Worm (Caenorhabditis elegans) whole organism, young adult: ENCODE measurements around the gene T24C4.10.

Source experiments
- B0019.2 ChIP-seq: fragments of 200-800 bp; sonication (Bioruptor generic); conservative IDR thresholded peaks from 2 replicates; pipeline ENCODE4 v1.3.6; 2022; ENCODE audit warnings: missing genetic modification reagents, missing genetic modification characterization, missing compliant biosample characterization
- F10E7.11 ChIP-seq: sonication (generic microtip); optimal IDR thresholded peaks from 2 replicates; lab custom pipeline; 2017; ENCODE audit warnings: mild to moderate bottlenecking, missing genetic modification characterization, moderate library complexity, missing compliant biosample characterization
- F57C9.4 ChIP-seq: sonication (generic microtip); optimal IDR thresholded peaks from 2 replicates; lab custom pipeline; 2017; ENCODE audit warnings: mild to moderate bottlenecking, missing genetic modification characterization, missing compliant biosample characterization
- Y53F4B.3 ChIP-seq: fragments of 200-800 bp; sonication (Bioruptor generic); IDR thresholded peaks from 2 replicates; pipeline ENCODE4 v1.3.6; 2022; ENCODE audit warnings: missing genetic modification reagents, missing genetic modification characterization, missing compliant biosample characterization
- ama-1 ChIP-seq, 3 experiments: fragments of 150-350 bp in 1 of 3; sonication (generic microtip) in 2 of 3; optimal IDR thresholded peaks; 2 replicates each; lab custom pipeline; 2014 to 2018; ENCODE audit warnings: missing biosample characterization in 2 of 3, missing genetic modification characterization in 2 of 3, missing genetic modification reagents in 2 of 3
- aptf-3 ChIP-seq: fragments of 200-800 bp; sonication (Bioruptor generic); IDR thresholded peaks from 2 replicates; pipeline ENCODE4 v1.3.6; 2022; ENCODE audit warnings: missing genetic modification characterization, missing compliant biosample characterization
- attf-3 ChIP-seq: fragments of 200-800 bp; sonication (Bioruptor generic); conservative IDR thresholded peaks from 2 replicates; pipeline ENCODE4 v1.3.6; 2022; ENCODE audit warnings: missing genetic modification reagents, missing genetic modification characterization, missing compliant biosample characterization
- ceh-40 ChIP-seq: fragments of 200-800 bp; sonication (Bioruptor generic); IDR thresholded peaks from 2 replicates; pipeline ENCODE4 v1.3.6; 2022; ENCODE audit warnings: missing genetic modification characterization, missing compliant biosample characterization
- dpl-1 ChIP-seq: fragments of 150-350 bp; optimal IDR thresholded peaks from 2 replicates; lab custom pipeline; 2014; ENCODE audit warnings: missing biosample characterization, missing genetic modification reagents, missing genetic modification characterization
- him-1 ChIP-seq: sonication (generic microtip); optimal IDR thresholded peaks from 2 replicates; lab custom pipeline; 2016; ENCODE audit warnings: missing genotype, missing genetic modification reagents, missing genetic modification characterization, missing compliant biosample characterization
- lin-40 ChIP-seq: sonication (generic microtip); optimal IDR thresholded peaks from 2 replicates; lab custom pipeline; 2016; ENCODE audit warnings: missing genetic modification characterization, mild to moderate bottlenecking, missing compliant biosample characterization, missing genotype, missing genetic modification reagents
- nfya-1 ChIP-seq: sonication (generic microtip); optimal IDR thresholded peaks from 2 replicates; lab custom pipeline; 2017; ENCODE audit warnings: antibody characterized with exemption, missing compliant biosample characterization, missing genetic modification characterization, borderline replicate concordance; ENCODE audit not compliant: insufficient read depth
- pbrm-1 ChIP-seq: fragments of 200-800 bp; sonication (Bioruptor generic); IDR thresholded peaks from 2 replicates; pipeline ENCODE4 v1.3.6; 2022; ENCODE audit warnings: missing genetic modification reagents, missing genetic modification characterization, missing compliant biosample characterization
- ztf-25 ChIP-seq: fragments of 200-800 bp; sonication (Bioruptor generic); IDR thresholded peaks from 2 replicates; pipeline ENCODE4 v1.3.6; 2022; ENCODE audit warnings: missing genetic modification reagents, missing genetic modification characterization, missing compliant biosample characterization

ce11 chrIII:845485-845884 lies 45.6 kb downstream of the T24C4.10 start, which contains the start of gene K02F3.2:
- TF ChIP-seq him-1 (no peak), aptf-3 (GFP tag; lab: Robert Waterston, UW) (no peak), attf-3 (GFP tag; lab: Robert Waterston, UW) (no peak), Y53F4B.3 (no peak), ztf-25 (no peak), F57C9.4 (tag; lab: Kevin White, UChicago) (no peak), nfya-1 (no peak), F10E7.11 (tag; lab: Kevin White, UChicago) (no peak), ceh-40 (GFP tag; lab: Robert Waterston, UW) (no peak), lin-40 (peak; percentile 50), dpl-1 (GFP tag; lab: Kevin White, UChicago) (no peak), B0019.2 (GFP tag; lab: Robert Waterston, UW) (no peak), ama-1 (optimal IDR thresholded peaks at IDR 0.05; lab: Kevin White, UChicago) (no peak), ama-1 (GFP tag; optimal IDR thresholded peaks at IDR 0.05; lab: Kevin White, UChicago) (no peak), pbrm-1 (GFP tag; lab: Robert Waterston, UW) (no peak)
